Worm (Caenorhabditis elegans): ENCODE results near the gene R04B5.1.
A peak's percentile ranks its signal among the peaks of the same experiment; 100 is the strongest.

The R04B5.1 gene

DNA sequence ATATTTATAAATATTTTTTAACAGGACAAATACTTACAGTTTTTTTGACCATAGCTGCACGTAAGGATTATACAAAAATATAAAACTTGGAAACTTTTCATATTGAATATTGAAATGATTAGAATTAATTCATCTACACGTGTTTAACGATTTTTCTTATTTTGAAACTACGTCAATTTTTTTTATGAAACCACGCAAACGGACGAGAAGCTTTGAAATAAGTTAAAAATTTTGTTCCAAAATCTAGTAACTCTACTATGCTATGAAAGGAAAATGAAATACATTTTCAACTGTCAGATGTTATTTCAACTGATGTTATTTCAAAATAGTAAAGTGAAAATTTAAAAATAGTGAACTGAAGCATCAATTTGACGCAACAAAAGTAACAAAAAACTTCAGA, 4.4 kb downstream of the R04B5.1 start, which contains the start of gene F57A8.6 (continued):
- no peak for TF ChIP-seq nhr-237 (tag; optimal IDR thresholded peaks at IDR 0.05)
- no peak for TF ChIP-seq Y48G9A.11 (GFP tag; IDR thresholded peaks at IDR 0.05)
- TF ChIP-seq hlh-11 (tag; optimal IDR thresholded peaks at IDR 0.05), result no peak
- no peak for TF ChIP-seq mep-1 (tag; optimal IDR thresholded peaks at IDR 0.05)
- TF ChIP-seq snpc-4 (tag; optimal IDR thresholded peaks at IDR 0.05), result no peak

DNA sequence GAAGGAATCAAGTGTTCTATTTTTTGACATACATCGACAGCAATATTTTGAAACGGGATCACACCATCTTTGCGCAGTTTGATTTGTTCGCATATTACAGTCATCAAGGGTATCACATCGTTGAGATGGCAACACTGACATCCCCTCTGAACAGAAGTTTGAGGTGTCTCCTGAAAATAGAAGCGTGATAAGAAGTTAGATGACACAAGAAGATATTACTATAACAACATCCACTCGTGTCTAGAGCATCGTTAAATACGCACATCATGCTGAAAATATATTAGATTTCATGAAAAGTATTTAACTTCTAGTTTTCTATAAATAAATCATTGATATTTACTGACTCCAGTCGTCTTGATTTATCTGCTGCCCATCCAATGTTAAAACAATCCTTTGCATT, 5.4 kb downstream of the R04B5.1 start:
- TF ChIP-seq unc-62 (GFP tag; optimal IDR thresholded peaks at IDR 0.05 in 1 of 2), result peak in 1 of 2 experiments; percentile 91
- no peak for TF ChIP-seq unc-62 (tag; optimal IDR thresholded peaks at IDR 0.05)
- no peak for TF ChIP-seq nhr-41 (GFP tag; IDR thresholded peaks at IDR 0.05)

DNA sequence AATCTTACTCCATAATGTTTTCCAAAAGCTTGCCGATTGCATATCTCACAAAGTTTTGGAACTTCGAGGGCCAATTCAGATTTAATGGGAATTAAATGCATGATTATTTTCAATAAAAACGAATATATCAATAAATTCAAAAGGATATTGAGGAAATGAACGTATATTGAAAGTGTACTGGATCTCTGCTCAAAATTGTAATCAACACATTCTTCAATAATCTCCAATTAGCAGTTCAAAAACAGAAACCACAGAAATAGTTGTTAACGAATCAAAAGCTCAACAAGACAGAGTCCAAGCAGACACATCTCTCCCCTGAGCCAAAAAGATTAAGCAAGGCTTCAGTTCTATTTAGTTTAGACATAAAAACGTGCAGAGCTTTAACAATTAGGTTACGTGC, 7.6 kb downstream of the R04B5.1 start, which contains the start of gene nhr-192:
TSS of gene nhr-192 (minus strand) at position 101 of the 400 bp plus-strand sequence.
- no peak for TF ChIP-seq ztf-11 (tag; optimal IDR thresholded peaks at IDR 0.05)
- TF ChIP-seq unc-62 (GFP tag; optimal IDR thresholded peaks at IDR 0.05 in 1 of 2), result peak in 1 of 2 experiments; percentile 58
- no peak for TF ChIP-seq unc-62 (tag; optimal IDR thresholded peaks at IDR 0.05)
- no peak for TF ChIP-seq nhr-102 (tag; optimal IDR thresholded peaks at IDR 0.05)

DNA sequence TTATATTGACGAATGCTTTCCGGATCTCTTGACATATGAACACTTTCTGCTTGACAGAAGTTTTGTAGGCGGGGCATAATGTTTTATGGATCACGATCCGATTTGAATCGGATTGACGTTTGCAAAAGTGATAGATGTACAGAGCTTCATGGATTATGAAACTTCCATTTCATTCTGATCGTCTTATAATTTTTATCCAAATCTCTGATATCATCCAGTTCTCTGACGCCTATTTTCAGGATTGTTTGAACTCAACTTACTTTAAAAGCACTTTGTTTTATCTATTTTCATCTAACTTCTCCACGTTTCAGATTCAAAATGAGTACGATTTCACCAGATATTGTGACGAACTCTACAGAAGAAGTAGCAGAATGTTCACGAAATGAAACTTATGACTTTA, 11.4 kb downstream of the R04B5.1 start, which contains the start of gene npr-39:
TSS of gene npr-39 (plus strand) at position 301 of the 400 bp plus-strand sequence.
- no peak for TF ChIP-seq zfp-3 (GFP tag; conservative IDR thresholded peaks at IDR 0.05)
- TF ChIP-seq nhr-11 (tag; optimal IDR thresholded peaks at IDR 0.05), result no peak
- no peak for TF ChIP-seq spr-1 (tag; optimal IDR thresholded peaks at IDR 0.05)
- TF ChIP-seq ceh-82 (tag; optimal IDR thresholded peaks at IDR 0.05), result no peak
- TF ChIP-seq nhr-6 (tag; optimal IDR thresholded peaks at IDR 0.05), result no peak
- TF ChIP-seq zip-11 (GFP tag; IDR thresholded peaks at IDR 0.05), result no peak
- no peak for TF ChIP-seq madf-9 (GFP tag; conservative IDR thresholded peaks at IDR 0.05)
- no peak for TF ChIP-seq pha-4 (GFP tag; IDR thresholded peaks at IDR 0.05)
- no peak for TF ChIP-seq pha-4 (tag; optimal IDR thresholded peaks at IDR 0.05)
- TF ChIP-seq fos-1 (tag; optimal IDR thresholded peaks at IDR 0.05), result no peak
- TF ChIP-seq lsy-2 (tag; optimal IDR thresholded peaks at IDR 0.05), result no peak
- TF ChIP-seq ztf-7 (tag; optimal IDR thresholded peaks at IDR 0.05), result no peak
- TF ChIP-seq F10B5.3 (tag; optimal IDR thresholded peaks at IDR 0.05), result no peak
- no peak for TF ChIP-seq Y48G9A.11 (GFP tag; IDR thresholded peaks at IDR 0.05)
- TF ChIP-seq ztf-11 (tag; optimal IDR thresholded peaks at IDR 0.05), result no peak
- no peak for TF ChIP-seq nhr-41 (GFP tag; IDR thresholded peaks at IDR 0.05)
- TF ChIP-seq ces-1 (GFP tag; optimal IDR thresholded peaks at IDR 0.05), result no peak
- TF ChIP-seq dmd-8 (GFP tag; IDR thresholded peaks at IDR 0.05), result no peak
- no peak for TF ChIP-seq nhr-48 (tag; optimal IDR thresholded peaks at IDR 0.05)

ce11 chrV:10065679-10066078, 12.5 kb downstream of the R04B5.1 start:
- TF ChIP-seq dmd-6 (GFP tag; IDR thresholded peaks at IDR 0.05) (no peak), hmg-1.1 (GFP tag; IDR thresholded peaks at IDR 0.05) (no peak), unc-62 (GFP tag; optimal IDR thresholded peaks at IDR 0.05 in 1 of 2) (peak in 1 of 2 experiments; percentile 4), unc-62 (tag; optimal IDR thresholded peaks at IDR 0.05) (no peak)

DNA sequence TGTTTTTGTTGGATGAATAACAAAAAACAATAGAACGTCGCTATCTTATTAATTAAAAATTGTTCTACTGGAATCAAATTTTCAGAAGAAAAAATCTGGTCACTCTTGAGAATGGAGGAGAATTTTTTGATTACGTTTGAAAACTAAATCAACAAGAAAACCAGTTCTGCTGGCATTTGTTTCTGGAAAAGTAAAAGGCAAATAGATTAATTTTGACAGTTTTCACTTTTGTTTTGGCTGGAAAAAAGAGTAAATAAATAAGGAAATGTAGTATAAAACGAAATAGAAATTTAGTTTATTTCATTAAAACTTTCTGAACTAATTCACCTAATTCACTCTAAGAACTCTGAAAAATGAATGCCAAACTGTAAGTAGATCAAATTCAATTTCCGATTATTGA, 13.9 kb downstream of the R04B5.1 start, which contains the start of gene fipr-13:
TSS of gene fipr-13 (plus strand) at position 301 of the 400 bp plus-strand sequence.
- TF ChIP-seq lin-29 (GFP tag; IDR thresholded peaks at IDR 0.05), result no peak
- no peak for TF ChIP-seq F44E2.7 (GFP tag; IDR thresholded peaks at IDR 0.05)
- no peak for TF ChIP-seq nhr-102 (tag; optimal IDR thresholded peaks at IDR 0.05)
- TF ChIP-seq F37D6.2 (tag; optimal IDR thresholded peaks at IDR 0.05), result no peak
- no peak for TF ChIP-seq ceh-44 (GFP tag; IDR thresholded peaks at IDR 0.05)
- TF ChIP-seq mdt-29 (GFP tag; IDR thresholded peaks at IDR 0.05), result no peak
- TF ChIP-seq ztf-7 (tag; optimal IDR thresholded peaks at IDR 0.05), result no peak
- no peak for TF ChIP-seq mes-2 (tag; optimal IDR thresholded peaks at IDR 0.05; ENCODE audit: poor library complexity, severe bottlenecking)
- TF ChIP-seq cey-2 (tag; optimal IDR thresholded peaks at IDR 0.05; ENCODE audit: borderline replicate concordance, insufficient read depth), result no peak
- TF ChIP-seq gei-8 (GFP tag; optimal IDR thresholded peaks at IDR 0.05), result no peak
- TF ChIP-seq F49E8.2 (tag; optimal IDR thresholded peaks at IDR 0.05; ENCODE audit: borderline replicate concordance), result no peak

Measured in whole organism, L4 larva.